Fruit fly (Drosophila melanogaster): ENCODE data around the gene dsh.

Gene dsh

dm6 chrX:11384023-11384444 lies 28.4 kb downstream of the dsh start (continued):
- TF ChIP-seq CG10631 (GFP tag; optimal IDR thresholded peaks at IDR 0.05) = peak; percentile 28
- TF ChIP-seq CG3919 (GFP tag; optimal IDR thresholded peaks at IDR 0.05) = peak; percentile 29
- peak; percentile 38 for TF ChIP-seq pdm3 (GFP tag; optimal IDR thresholded peaks at IDR 0.05)
- peak; percentile 20 for TF ChIP-seq CG6792 (GFP tag; optimal IDR thresholded peaks at IDR 0.05)
- TF ChIP-seq Gug (GFP tag; IDR thresholded peaks at IDR 0.05) = peak; percentile 34
- peak; percentile 36; the same call in 2 of the 3 replicates for TF ChIP-seq CG8119 (GFP tag; IDR thresholded peaks at IDR 0.05)
- TF ChIP-seq Smox (GFP tag; optimal IDR thresholded peaks at IDR 0.05) = peak; percentile 22
- TF ChIP-seq Hr38 (GFP tag; optimal IDR thresholded peaks at IDR 0.05) = no peak
- no peak for TF ChIP-seq vri (GFP tag; optimal IDR thresholded peaks at IDR 0.05)
- TF ChIP-seq Sox14 (GFP tag; optimal IDR thresholded peaks at IDR 0.05) = peak; percentile 6
- peak; percentile 49; the same call in 1 of the 2 replicates for TF ChIP-seq CG11294 (GFP tag; IDR thresholded peaks at IDR 0.05)
- peak; percentile 18 for TF ChIP-seq dsx (GFP tag; optimal IDR thresholded peaks at IDR 0.05; ENCODE audit: poor library complexity, severe bottlenecking)
- peak; percentile 60 for TF ChIP-seq OdsH (GFP tag; optimal IDR thresholded peaks at IDR 0.05)
- TF ChIP-seq esn (GFP tag; optimal IDR thresholded peaks at IDR 0.05) = peak; percentile 38

- TF ChIP-seq CG6276 (GFP tag; optimal IDR thresholded peaks at IDR 0.05) (no peak), CG6808 (GFP tag; optimal IDR thresholded peaks at IDR 0.05) (no peak), CG6163 (GFP tag; IDR thresholded peaks at IDR 0.05) (no peak), acj6 (GFP tag; optimal IDR thresholded peaks at IDR 0.05) (no peak), CG10631 (GFP tag; optimal IDR thresholded peaks at IDR 0.05) (no peak)
These were observed 29.8 kb downstream of the dsh start for dm6 chrX:11385498-11385897.

- TF ChIP-seq CG11902 (GFP tag; optimal IDR thresholded peaks at IDR 0.05) = no peak
- no peak for TF ChIP-seq Hr4 (GFP tag; optimal IDR thresholded peaks at IDR 0.05)
- TF ChIP-seq OdsH (GFP tag; optimal IDR thresholded peaks at IDR 0.05) = no peak
- no peak for TF ChIP-seq CG3919 (GFP tag; optimal IDR thresholded peaks at IDR 0.05)
- no peak for TF ChIP-seq CG10631 (GFP tag; optimal IDR thresholded peaks at IDR 0.05)
- peak; percentile 36 for TF ChIP-seq CG6276 (GFP tag; optimal IDR thresholded peaks at IDR 0.05)
- TF ChIP-seq Blimp-1 (GFP tag; optimal IDR thresholded peaks at IDR 0.05) = no peak
- no peak for TF ChIP-seq fd59A (GFP tag; optimal IDR thresholded peaks at IDR 0.05)
- no peak for TF ChIP-seq CG8632 (GFP tag; optimal IDR thresholded peaks at IDR 0.05)
- TF ChIP-seq Ets21C (GFP tag; optimal IDR thresholded peaks at IDR 0.05) = no peak
- TF ChIP-seq CG9139 (GFP tag; optimal IDR thresholded peaks at IDR 0.05) = no peak
- TF ChIP-seq Hr39 (GFP tag; optimal IDR thresholded peaks at IDR 0.05) = no peak
- TF ChIP-seq CG32006 (GFP tag; optimal IDR thresholded peaks at IDR 0.05) = no peak
- no peak for TF ChIP-seq Sox14 (GFP tag; optimal IDR thresholded peaks at IDR 0.05)
- no peak for TF ChIP-seq lz (GFP tag; optimal IDR thresholded peaks at IDR 0.05)
- no peak for TF ChIP-seq Eip93F (GFP tag; optimal IDR thresholded peaks at IDR 0.05)
- TF ChIP-seq Lpt (GFP tag; optimal IDR thresholded peaks at IDR 0.05) = peak; percentile 40
- TF ChIP-seq svp (GFP tag) = peak; percentile 48
- TF ChIP-seq vri (GFP tag; optimal IDR thresholded peaks at IDR 0.05) = no peak
- no peak for TF ChIP-seq acj6 (GFP tag; optimal IDR thresholded peaks at IDR 0.05)
- TF ChIP-seq CG6854 (GFP tag; optimal IDR thresholded peaks at IDR 0.05) = peak; percentile 32
- TF ChIP-seq fkh (GFP tag; optimal IDR thresholded peaks at IDR 0.05) = peak; percentile 76
- peak; percentile 9 for TF ChIP-seq CG1621 (tag; optimal IDR thresholded peaks at IDR 0.05)
- no peak for TF ChIP-seq CG3032 (tag; optimal IDR thresholded peaks at IDR 0.05)
- no peak for TF ChIP-seq Ets96B (tag; optimal IDR thresholded peaks at IDR 0.05)
- no peak for TF ChIP-seq spab (GFP tag; optimal IDR thresholded peaks at IDR 0.05)
- no peak for TF ChIP-seq Hr38 (GFP tag; optimal IDR thresholded peaks at IDR 0.05)
- no peak for TF ChIP-seq cyc (GFP tag; optimal IDR thresholded peaks at IDR 0.05)
- TF ChIP-seq dsx (GFP tag; optimal IDR thresholded peaks at IDR 0.05; ENCODE audit: poor library complexity, severe bottlenecking) = no peak
- no peak for TF ChIP-seq Smox (GFP tag; optimal IDR thresholded peaks at IDR 0.05)
- no peak for TF ChIP-seq CG16779 (tag; optimal IDR thresholded peaks at IDR 0.05)
- TF ChIP-seq Met (GFP tag; optimal IDR thresholded peaks at IDR 0.05) = no peak
- TF ChIP-seq CG34406 (GFP tag; optimal IDR thresholded peaks at IDR 0.05) = no peak
- TF ChIP-seq salr (GFP tag; optimal IDR thresholded peaks at IDR 0.05) = no peak
- no peak for TF ChIP-seq CG11294 (GFP tag; IDR thresholded peaks at IDR 0.05)
- TF ChIP-seq Sox102F (GFP tag; optimal IDR thresholded peaks at IDR 0.05) = no peak
- no peak for TF ChIP-seq CG15336 (GFP tag; IDR thresholded peaks at IDR 0.05)
These were observed 34.1 kb downstream of the dsh start for dm6 chrX:11389494-11390447.
